Worm (Caenorhabditis elegans) whole organism, L3 larva: Measurements from ENCODE around the gene meg-3.
A peak's percentile ranks its signal among the peaks of the same experiment; 100 is the strongest.

Source experiments
- R02D3.7 ChIP-seq: fragments of 150-350 bp; optimal IDR thresholded peaks from 2 replicates; lab custom pipeline; 2014; ENCODE audit warnings: missing biosample characterization, missing genetic modification characterization
- aly-2 ChIP-seq: fragments of 150-350 bp; optimal IDR thresholded peaks from 2 replicates; lab custom pipeline; 2014; ENCODE audit warnings: missing biosample characterization, missing genetic modification characterization
- ama-1 ChIP-seq: fragments of 150-350 bp; optimal IDR thresholded peaks from 2 replicates; lab custom pipeline; 2018
- ceh-16 ChIP-seq: sonication (generic microtip); optimal IDR thresholded peaks from 2 replicates; lab custom pipeline; 2017; ENCODE audit warnings: missing biosample characterization, missing genetic modification characterization
- ceh-82 ChIP-seq: fragments of 150-350 bp; optimal IDR thresholded peaks from 2 replicates; lab custom pipeline; 2014; ENCODE audit warnings: missing biosample characterization, missing genetic modification characterization
- ceh-9 ChIP-seq: sonication (generic microtip); optimal IDR thresholded peaks from 2 replicates; lab custom pipeline; 2018; ENCODE audit warnings: missing biosample characterization, missing genetic modification characterization
- daf-12 ChIP-seq: fragments of 150-350 bp; optimal IDR thresholded peaks from 2 replicates; lab custom pipeline; 2014; ENCODE audit warnings: missing biosample characterization, missing genetic modification reagents, missing genetic modification characterization
- egl-27 ChIP-seq: sonication (generic microtip); optimal IDR thresholded peaks from 4 replicates; lab custom pipeline; 2017; ENCODE audit warnings: missing biosample characterization, missing genetic modification reagents, missing genetic modification characterization
- egl-5 ChIP-seq: fragments of 150-350 bp; optimal IDR thresholded peaks from 2 replicates; lab custom pipeline; 2017; ENCODE audit warnings: missing biosample characterization, missing genetic modification reagents, missing genetic modification characterization, inconsistent platforms
- elt-1 ChIP-seq: fragments of 150-350 bp; optimal IDR thresholded peaks from 2 replicates; lab custom pipeline; 2014; ENCODE audit warnings: missing biosample characterization, missing genetic modification characterization
- elt-2 ChIP-seq: sonication (generic microtip); optimal IDR thresholded peaks from 2 replicates; lab custom pipeline; 2016; ENCODE audit warnings: missing genetic modification reagents, mild to moderate bottlenecking, missing genetic modification characterization, missing compliant biosample characterization
- elt-3 ChIP-seq, 3 experiments: fragments of 150-350 bp in 1 of 3; sonication (generic microtip) in 2 of 3; optimal IDR thresholded peaks; 2 replicates in 2 of 3; 4 replicates in 1 of 3; lab custom pipeline; 2014 to 2017; ENCODE audit warnings: missing biosample characterization in 3 of 3, missing genetic modification characterization in 3 of 3
- eor-1 ChIP-seq, 2 experiments: fragments of 150-350 bp; optimal IDR thresholded peaks; 2 replicates each; lab custom pipeline; 2014 to 2018; ENCODE audit warnings: missing biosample characterization in 2 of 2, missing genetic modification characterization in 2 of 2
- fkh-10 ChIP-seq: sonication (generic microtip); optimal IDR thresholded peaks from 2 replicates; lab custom pipeline; 2017; ENCODE audit warnings: missing biosample characterization, missing genetic modification reagents, missing genetic modification characterization
- fos-1 ChIP-seq: fragments of 150-350 bp; optimal IDR thresholded peaks from 2 replicates; lab custom pipeline; 2014; ENCODE audit warnings: missing biosample characterization, missing genetic modification characterization
- hmg-11 ChIP-seq: sonication (generic microtip); optimal IDR thresholded peaks from 2 replicates; lab custom pipeline; 2016; ENCODE audit warnings: missing genetic modification characterization, missing compliant biosample characterization
- jun-1 ChIP-seq: fragments of 150-350 bp; optimal IDR thresholded peaks from 2 replicates; lab custom pipeline; 2014; ENCODE audit warnings: missing biosample characterization, missing genetic modification reagents, missing genetic modification characterization
- lin-15B ChIP-seq: fragments of 150-350 bp; optimal IDR thresholded peaks from 2 replicates; lab custom pipeline; 2014; ENCODE audit warnings: missing biosample characterization, missing genetic modification characterization
- lin-39 ChIP-seq: fragments of 150-350 bp; optimal IDR thresholded peaks from 2 replicates; lab custom pipeline; 2018; ENCODE audit warnings: missing biosample characterization, missing genetic modification reagents, missing genetic modification characterization
- lsy-12 ChIP-seq: sonication (generic microtip); optimal IDR thresholded peaks from 2 replicates; lab custom pipeline; 2016; ENCODE audit warnings: mild to moderate bottlenecking, missing genetic modification characterization, missing compliant biosample characterization
- mdl-1 ChIP-seq: fragments of 150-350 bp; optimal IDR thresholded peaks from 2 replicates; lab custom pipeline; 2014; ENCODE audit warnings: missing biosample characterization, missing genetic modification characterization
- nhr-11 ChIP-seq: fragments of 150-350 bp; optimal IDR thresholded peaks from 2 replicates; lab custom pipeline; 2014; ENCODE audit warnings: missing biosample characterization, missing genetic modification characterization
- nhr-23 ChIP-seq: fragments of 150-350 bp; optimal IDR thresholded peaks from 2 replicates; lab custom pipeline; 2014; ENCODE audit warnings: missing biosample characterization, missing genetic modification reagents, missing genetic modification characterization
- nhr-237 ChIP-seq: fragments of 150-350 bp; optimal IDR thresholded peaks from 2 replicates; lab custom pipeline; 2014; ENCODE audit warnings: missing biosample characterization, missing genetic modification characterization
- nhr-25 ChIP-seq: sonication (generic microtip); optimal IDR thresholded peaks from 2 replicates; lab custom pipeline; 2017; ENCODE audit warnings: missing biosample characterization, missing genetic modification characterization
- nhr-28 ChIP-seq: fragments of 150-350 bp; optimal IDR thresholded peaks from 2 replicates; lab custom pipeline; 2014; ENCODE audit warnings: missing biosample characterization, missing genetic modification characterization
- nhr-43 ChIP-seq: sonication (generic microtip); optimal IDR thresholded peaks from 2 replicates; lab custom pipeline; 2016; ENCODE audit warnings: mild to moderate bottlenecking, missing genetic modification characterization, missing compliant biosample characterization; ENCODE audit not compliant: poor library complexity, severe bottlenecking
- nhr-67 ChIP-seq: fragments of 150-350 bp; optimal IDR thresholded peaks from 2 replicates; lab custom pipeline; 2014; ENCODE audit warnings: missing biosample characterization, missing genetic modification characterization
- nhr-76 ChIP-seq: fragments of 150-350 bp; sonication (generic microtip); optimal IDR thresholded peaks from 5 replicates; lab custom pipeline; 2014; ENCODE audit warnings: missing biosample characterization, missing genetic modification characterization
- nhr-77 ChIP-seq: fragments of 150-350 bp; optimal IDR thresholded peaks from 2 replicates; lab custom pipeline; 2014; ENCODE audit warnings: missing biosample characterization, missing genetic modification characterization
- pha-4 ChIP-seq: fragments of 150-350 bp; optimal IDR thresholded peaks from 2 replicates; lab custom pipeline; 2014; ENCODE audit warnings: missing biosample characterization, missing genetic modification reagents, missing genetic modification characterization
- pqm-1 ChIP-seq: fragments of 150-350 bp; optimal IDR thresholded peaks from 2 replicates; lab custom pipeline; 2017; ENCODE audit warnings: missing biosample characterization, missing genetic modification characterization, inconsistent platforms
- sea-2 ChIP-seq: fragments of 150-350 bp; sonication (generic microtip); optimal IDR thresholded peaks from 4 replicates; lab custom pipeline; 2014; ENCODE audit warnings: missing biosample characterization, missing genetic modification reagents, missing genetic modification characterization
- skn-1 ChIP-seq: fragments of 150-350 bp; optimal IDR thresholded peaks from 2 replicates; lab custom pipeline; 2014; ENCODE audit warnings: missing biosample characterization, missing genetic modification characterization
- tbx-2 ChIP-seq: sonication (generic microtip); optimal IDR thresholded peaks from 2 replicates; lab custom pipeline; 2016; ENCODE audit warnings: mild to moderate bottlenecking, missing genetic modification characterization, missing compliant biosample characterization
- unc-39 ChIP-seq: sonication (generic microtip); optimal IDR thresholded peaks from 4 replicates; lab custom pipeline; 2017; ENCODE audit warnings: missing biosample characterization, missing genetic modification characterization
- unc-62 ChIP-seq: fragments of 150-350 bp; sonication (generic microtip); optimal IDR thresholded peaks from 4 replicates; lab custom pipeline; 2014; ENCODE audit warnings: missing biosample characterization, missing genetic modification reagents, missing genetic modification characterization
- ztf-11 ChIP-seq: fragments of 150-350 bp; optimal IDR thresholded peaks from 2 replicates; lab custom pipeline; 2014; ENCODE audit warnings: missing biosample characterization, missing genetic modification characterization
- ztf-4 ChIP-seq: fragments of 150-350 bp; optimal IDR thresholded peaks from 2 replicates; lab custom pipeline; 2014; ENCODE audit warnings: missing biosample characterization, missing genetic modification characterization

The meg-3 gene

DNA sequence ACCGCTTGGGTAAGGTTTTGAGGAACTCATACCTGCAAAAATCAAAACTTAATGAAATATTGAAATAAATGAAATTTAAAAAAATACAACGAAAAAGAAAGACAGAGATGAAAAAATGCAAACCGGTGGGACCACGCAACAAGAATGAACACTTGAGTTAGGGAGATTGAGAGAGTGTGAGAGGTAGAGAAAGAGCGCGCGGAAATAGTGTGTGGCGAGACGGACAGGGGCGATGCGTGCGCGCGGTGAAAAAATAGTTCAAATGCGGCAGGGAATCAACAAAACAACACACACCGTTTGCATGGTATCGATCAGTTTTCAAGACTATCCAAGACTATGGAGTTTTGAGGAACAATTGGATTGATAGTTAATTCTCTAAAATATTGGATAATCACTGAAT is at the start of gene meg-3:
Gene meg-3 (minus strand): TSS at position 32 of the 400 bp plus-strand sequence.
- TF ChIP-seq jun-1, result no peak
- no peak for TF ChIP-seq pha-4
- no peak for TF ChIP-seq nhr-76
- TF ChIP-seq skn-1 (tag; lab: Kevin White, UChicago), result no peak
- TF ChIP-seq nhr-237, result no peak
- no peak for TF ChIP-seq mdl-1

DNA sequence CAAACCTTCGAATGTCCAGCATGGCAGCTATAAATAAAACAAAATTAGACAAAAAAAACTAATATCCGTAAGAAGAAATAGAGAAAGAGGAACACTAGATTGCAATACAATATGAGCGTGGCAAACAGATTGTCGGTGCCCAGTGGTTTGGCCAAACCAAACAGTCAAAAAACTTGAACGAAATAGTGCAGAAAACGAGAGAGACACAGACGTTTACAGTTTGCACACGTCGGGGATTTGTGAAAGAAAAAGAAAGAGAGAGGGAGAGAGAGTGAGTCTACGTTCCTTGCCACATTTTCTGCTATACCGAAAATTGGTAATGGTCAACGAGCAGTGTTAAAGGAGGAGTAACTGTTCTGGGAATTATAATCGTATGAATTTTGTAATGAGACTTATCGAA is 45.8 kb upstream of the meg-3 start, which contains the start of gene ergi-1:
Gene ergi-1 (minus strand): TSS at position 101 of the 400 bp plus-strand sequence.
- TF ChIP-seq lin-39 (tag; lab: Kevin White, UChicago) (no peak), ceh-16 (tag; lab: Kevin White, UChicago) (no peak), pha-4 (peak; percentile 69), nhr-43 (tag; lab: Kevin White, UChicago) (no peak), nhr-28 (no peak), nhr-23 (no peak), nhr-237 (no peak)

ce11 chrX:2031414-2031813 is 42.0 kb upstream of the meg-3 start, which contains the start of gene Y102A11A.5:
TSS of gene Y102A11A.5 (minus strand) at chrX:2031588.
- TF ChIP-seq tbx-2 (tag; lab: Kevin White, UChicago) (no peak), daf-12 (tag; lab: Kevin White, UChicago) (no peak), nhr-25 (tag; lab: Kevin White, UChicago) (no peak), ceh-9 (tag; lab: Kevin White, UChicago) (no peak), eor-1 (tag; optimal IDR thresholded peaks at IDR 0.05; lab: Kevin White, UChicago) (no peak), mdl-1 (no peak), unc-62 (GFP tag; lab: Kevin White, UChicago) (no peak), unc-39 (no peak), nhr-76 (no peak), elt-3 (tag; optimal IDR thresholded peaks at IDR 0.05; lab: Kevin White, UChicago) (peak in 1 of 3 experiments; percentile 55), hmg-11 (tag; lab: Kevin White, UChicago) (no peak), nhr-23 (peak; percentile 46), nhr-77 (tag; lab: Kevin White, UChicago) (no peak), pqm-1 (no peak), fkh-10 (no peak), ztf-4 (tag; lab: Kevin White, UChicago) (no peak), aly-2 (no peak), ztf-11 (tag; lab: Kevin White, UChicago) (no peak), nhr-43 (tag; lab: Kevin White, UChicago) (peak; percentile 36), elt-1 (tag; lab: Kevin White, UChicago) (no peak), nhr-11 (tag; lab: Kevin White, UChicago) (no peak), fos-1 (tag; lab: Kevin White, UChicago) (no peak), ama-1 (lab: Kevin White, UChicago) (no peak), egl-5 (tag; lab: Kevin White, UChicago) (no peak), ceh-82 (no peak), nhr-67 (tag; lab: Kevin White, UChicago) (no peak)
- TF ChIP-seq, all 47 proteins: peak for 3

DNA sequence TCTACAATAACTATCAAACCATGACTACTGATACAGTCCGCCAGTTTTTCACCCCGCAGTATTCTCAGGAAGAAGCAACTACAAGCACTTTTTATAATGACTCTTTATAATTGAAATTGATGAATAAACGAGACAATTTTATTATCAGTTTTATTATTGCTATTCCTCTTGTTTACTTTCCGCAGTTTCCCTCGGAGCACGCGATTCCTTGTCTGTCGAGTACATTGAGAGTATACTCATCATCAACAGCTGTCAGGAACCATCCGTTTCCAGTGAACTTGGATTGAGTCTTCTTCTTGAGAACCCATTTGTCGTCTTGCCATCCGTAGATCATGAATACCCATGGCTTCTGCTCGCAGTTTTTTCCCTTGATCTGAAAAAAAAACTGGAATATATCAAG is 41.5 kb upstream of the meg-3 start:
- TF ChIP-seq aly-2 (no peak), nhr-76 (no peak), lsy-12 (tag; lab: Kevin White, UChicago) (no peak), egl-27 (tag; lab: Kevin White, UChicago) (no peak), pqm-1 (peak; percentile 42), skn-1 (tag; lab: Kevin White, UChicago) (no peak), daf-12 (tag; lab: Kevin White, UChicago) (no peak), R02D3.7 (tag; lab: Kevin White, UChicago) (no peak), eor-1 (tag; optimal IDR thresholded peaks at IDR 0.05; lab: Kevin White, UChicago) (no peak), unc-39 (no peak), nhr-67 (tag; lab: Kevin White, UChicago) (no peak), fkh-10 (no peak), ama-1 (lab: Kevin White, UChicago) (no peak), sea-2 (GFP tag; lab: Kevin White, UChicago) (no peak), nhr-23 (no peak), lin-15B (no peak), pha-4 (peak; percentile 51), ceh-16 (tag; lab: Kevin White, UChicago) (no peak), elt-2 (peak; percentile 29), ceh-9 (tag; lab: Kevin White, UChicago) (no peak), elt-1 (tag; lab: Kevin White, UChicago) (no peak), mdl-1 (no peak), nhr-237 (no peak)
